Worm (Caenorhabditis elegans): Measurements from ENCODE around the gene hrg-3.

hrg-3 gene

DNA sequence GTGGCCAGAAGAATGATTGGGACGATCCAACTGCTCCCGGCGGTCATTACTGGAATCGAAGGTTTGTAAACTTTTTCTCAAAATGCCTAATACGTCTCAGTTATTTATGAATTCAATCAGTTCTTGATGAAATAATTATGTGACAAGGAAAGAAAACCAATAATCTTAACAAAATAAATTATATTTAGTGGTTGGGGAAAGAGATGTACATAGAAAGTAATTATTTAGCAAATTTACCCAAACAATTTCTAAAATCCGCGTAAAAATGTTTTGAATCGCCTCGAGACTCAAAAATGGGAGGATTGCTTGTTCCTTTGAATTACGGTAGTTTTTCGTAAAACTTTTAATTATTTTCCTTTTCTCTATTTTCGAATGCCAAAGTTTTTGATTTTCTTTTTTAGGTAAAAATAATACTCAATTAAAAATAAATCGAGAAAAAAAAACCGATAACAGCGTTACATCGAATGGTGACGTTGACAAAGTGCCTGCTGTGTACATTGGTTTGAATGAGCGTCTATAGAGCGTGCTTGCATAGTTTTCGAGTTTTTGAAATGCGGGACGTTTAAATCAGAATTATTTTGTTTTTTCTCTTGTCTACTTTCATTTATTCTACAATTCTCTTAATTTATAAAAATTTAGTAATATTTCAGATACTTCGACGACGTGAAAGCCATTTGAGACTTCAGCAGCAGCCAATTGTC lies 26.7 kb upstream of the hrg-3 start, which contains the start of the genes aagr-3 and drap-1 (continued):
- no peak for TF ChIP-seq irx-1 (tag; optimal IDR thresholded peaks at IDR 0.05)
- peak; percentile 63 for TF ChIP-seq nhr-71 (tag; optimal IDR thresholded peaks at IDR 0.05)
- peak; percentile 52 to 84 (median 75) for TF ChIP-seq dpl-1 (GFP tag; optimal IDR thresholded peaks at IDR 0.05)
- TF ChIP-seq lsy-2 (tag; optimal IDR thresholded peaks at IDR 0.05), result peak; percentile 51 to 88
- TF ChIP-seq hpl-2 (GFP tag; optimal IDR thresholded peaks at IDR 0.05), result no peak
- no peak for TF ChIP-seq sox-4 (tag; optimal IDR thresholded peaks at IDR 0.05)
- TF ChIP-seq hlh-17 (GFP tag; optimal IDR thresholded peaks at IDR 0.05; ENCODE audit: borderline replicate concordance), result no peak
- no peak for TF ChIP-seq ces-1 (GFP tag; optimal IDR thresholded peaks at IDR 0.05)
- peak; percentile 12 for TF ChIP-seq ztf-4 (tag; optimal IDR thresholded peaks at IDR 0.05)
- TF ChIP-seq lin-39 (tag; optimal IDR thresholded peaks at IDR 0.05), result no peak
- TF ChIP-seq ztf-11 (tag; optimal IDR thresholded peaks at IDR 0.05), result no peak
- TF ChIP-seq rnt-1 (tag; optimal IDR thresholded peaks at IDR 0.05), result peak; percentile 12
- peak in 1 of 3 experiments; percentile 31 for TF ChIP-seq ceh-82 (tag; optimal IDR thresholded peaks at IDR 0.05)
- TF ChIP-seq sup-37 (GFP tag; optimal IDR thresholded peaks at IDR 0.05), result no peak
- no peak for TF ChIP-seq hlh-4 (tag; optimal IDR thresholded peaks at IDR 0.05)
- peak; percentile 36 for TF ChIP-seq swsn-7 (tag; optimal IDR thresholded peaks at IDR 0.05)
- peak; percentile 40 for TF ChIP-seq nhr-19 (GFP tag; conservative IDR thresholded peaks at IDR 0.05)
- TF ChIP-seq unc-30 (tag; optimal IDR thresholded peaks at IDR 0.05), result no peak
- TF ChIP-seq ceh-88 (GFP tag; IDR thresholded peaks at IDR 0.05), result no peak
- TF ChIP-seq unc-130 (tag; optimal IDR thresholded peaks at IDR 0.05), result no peak
- TF ChIP-seq C16A3.4 (tag; optimal IDR thresholded peaks at IDR 0.05), result peak; percentile 76
- no peak for TF ChIP-seq C04F5.9 (tag; optimal IDR thresholded peaks at IDR 0.05)
- no peak for TF ChIP-seq ceh-63 (GFP tag; optimal IDR thresholded peaks at IDR 0.05)
- no peak for TF ChIP-seq snpc-4 (tag; optimal IDR thresholded peaks at IDR 0.05)
- TF ChIP-seq alr-1 (tag; optimal IDR thresholded peaks at IDR 0.05; ENCODE audit: borderline replicate concordance), result no peak
- TF ChIP-seq nhr-84 (tag; optimal IDR thresholded peaks at IDR 0.05), result no peak
- no peak for TF ChIP-seq efl-3 (GFP tag; optimal IDR thresholded peaks at IDR 0.05)
- no peak for TF ChIP-seq C34B4.2 (tag; optimal IDR thresholded peaks at IDR 0.05)
- peak; percentile 36 for TF ChIP-seq fos-1 (tag; optimal IDR thresholded peaks at IDR 0.05)
- peak; percentile 20 for TF ChIP-seq nhr-47 (tag; optimal IDR thresholded peaks at IDR 0.05)
- no peak for TF ChIP-seq unc-86 (tag; optimal IDR thresholded peaks at IDR 0.05)
- TF ChIP-seq lin-15B (tag; optimal IDR thresholded peaks at IDR 0.05), result peak; percentile 56

DNA sequence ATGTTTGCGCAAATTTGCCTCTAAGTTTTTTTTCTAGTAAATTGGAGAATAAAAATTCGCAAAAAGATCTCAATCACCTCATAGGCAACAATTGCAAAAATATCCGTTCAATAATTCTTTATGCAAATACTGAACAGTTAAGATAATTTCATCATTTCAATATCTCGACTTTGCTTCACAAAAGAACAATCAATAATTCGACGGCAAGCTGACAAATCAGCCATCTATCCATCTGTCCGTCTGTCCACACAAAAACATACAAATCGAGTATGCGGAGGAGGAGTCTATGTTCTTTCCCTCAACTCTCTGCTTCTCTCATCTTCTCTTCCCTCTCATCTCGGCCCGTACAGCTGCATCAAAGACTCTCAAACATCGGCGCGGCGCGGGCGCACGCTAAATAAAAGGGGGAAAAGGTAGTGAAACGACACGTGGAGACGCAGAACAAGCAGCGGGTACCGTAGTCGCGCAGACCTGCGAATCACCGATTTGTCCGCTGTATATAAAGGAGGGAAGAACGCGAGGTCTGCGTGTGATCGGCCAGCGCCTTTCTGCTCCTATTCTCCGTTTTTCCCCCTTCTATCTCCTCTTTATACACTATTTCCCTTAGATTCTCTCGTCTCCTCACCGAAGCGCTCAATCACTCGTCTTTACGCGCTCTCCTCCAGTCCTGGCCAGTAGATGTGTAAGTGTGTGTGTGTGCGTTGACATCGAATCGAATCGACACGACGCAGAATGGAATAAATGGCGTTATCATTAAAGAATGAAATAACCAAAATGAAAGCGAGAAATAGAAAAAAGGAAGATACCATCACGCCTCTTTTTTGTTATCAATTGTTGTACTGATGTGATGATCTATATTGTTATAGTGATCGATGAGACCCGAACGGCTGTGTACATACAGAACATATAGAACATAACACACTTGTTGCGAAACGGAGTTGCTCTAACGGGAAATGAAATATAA lies 25.2 kb upstream of the hrg-3 start:
- TF ChIP-seq vab-15 (tag; optimal IDR thresholded peaks at IDR 0.05), result peak; percentile 96
- TF ChIP-seq sup-37 (GFP tag; optimal IDR thresholded peaks at IDR 0.05), result peak; percentile 65
- peak; percentile 89 for TF ChIP-seq blmp-1 (tag; optimal IDR thresholded peaks at IDR 0.05)
- TF ChIP-seq skn-1 (tag; optimal IDR thresholded peaks at IDR 0.05), result peak; percentile 80
- TF ChIP-seq hlh-4 (tag; optimal IDR thresholded peaks at IDR 0.05), result no peak
- peak; percentile 11 for TF ChIP-seq nhr-12 (tag; optimal IDR thresholded peaks at IDR 0.05)
- TF ChIP-seq jun-1 (tag; optimal IDR thresholded peaks at IDR 0.05), result peak; percentile 96
- peak; percentile 80 for TF ChIP-seq snpc-4 (tag; optimal IDR thresholded peaks at IDR 0.05)
- TF ChIP-seq pqm-1 (tag; optimal IDR thresholded peaks at IDR 0.05), result no peak
- peak in 3 of 6 experiments; percentile 50 to 81 (median 72) for TF ChIP-seq elt-3 (tag; optimal IDR thresholded peaks at IDR 0.05)
- TF ChIP-seq lin-15B (tag; optimal IDR thresholded peaks at IDR 0.05), result peak; percentile 60
- peak; percentile 82 for TF ChIP-seq mef-2 (tag; optimal IDR thresholded peaks at IDR 0.05)
- peak; percentile 94 for TF ChIP-seq nhr-77 (tag; optimal IDR thresholded peaks at IDR 0.05)
- peak; percentile 98 for TF ChIP-seq nhr-71 (tag; optimal IDR thresholded peaks at IDR 0.05)
- TF ChIP-seq ces-1 (GFP tag; optimal IDR thresholded peaks at IDR 0.05), result peak; percentile 23
- TF ChIP-seq egl-13 (tag; optimal IDR thresholded peaks at IDR 0.05), result peak; percentile 86
- no peak for TF ChIP-seq C34B4.2 (tag; optimal IDR thresholded peaks at IDR 0.05)
- peak; percentile 88 for TF ChIP-seq ceh-8 (GFP tag; optimal IDR thresholded peaks at IDR 0.05)
- peak; percentile 10 for TF ChIP-seq F16B12.6 (tag; optimal IDR thresholded peaks at IDR 0.05)
- TF ChIP-seq sox-4 (tag; optimal IDR thresholded peaks at IDR 0.05), result peak; percentile 87
- peak; percentile 60 for TF ChIP-seq lir-3 (tag; optimal IDR thresholded peaks at IDR 0.05; ENCODE audit: poor library complexity)
- TF ChIP-seq hpl-2 (GFP tag; optimal IDR thresholded peaks at IDR 0.05), result peak; percentile 83
- peak; percentile 87 for TF ChIP-seq irx-1 (tag; optimal IDR thresholded peaks at IDR 0.05)
- TF ChIP-seq tbx-2 (tag; optimal IDR thresholded peaks at IDR 0.05), result peak; percentile 97
- TF ChIP-seq C04F5.9 (tag; optimal IDR thresholded peaks at IDR 0.05), result peak; percentile 60
- TF ChIP-seq alr-1 (tag; optimal IDR thresholded peaks at IDR 0.05; ENCODE audit: borderline replicate concordance), result no peak
- TF ChIP-seq unc-130 (tag; optimal IDR thresholded peaks at IDR 0.05), result peak; percentile 91

Measured in whole organism, L1 larva.